Worm (Caenorhabditis elegans) whole organism, mixed stage, embryonic: ENCODE results near the gene tsp-1.

Experiments
- M03D4.4 ChIP-seq: sonication (generic microtip); optimal IDR thresholded peaks from 2 replicates; lab custom pipeline; 2017; ENCODE audit warnings: mild to moderate bottlenecking, missing genetic modification characterization, missing compliant biosample characterization
- bed-3 ChIP-seq: fragments of 200-800 bp; sonication (Bioruptor generic); optimal IDR thresholded peaks from 3 replicates; lab custom pipeline; 2018; ENCODE audit warnings: mild to moderate bottlenecking, missing genetic modification characterization, moderate library complexity, missing compliant biosample characterization
- blmp-1 ChIP-seq: fragments of 150-350 bp; optimal IDR thresholded peaks from 2 replicates; lab custom pipeline; 2014; ENCODE audit warnings: missing biosample characterization, missing genetic modification characterization
- ceh-39 ChIP-seq: fragments of 150-350 bp; optimal IDR thresholded peaks from 2 replicates; lab custom pipeline; 2014; ENCODE audit warnings: missing biosample characterization, missing genetic modification characterization
- ceh-83 ChIP-seq: fragments of 200-800 bp; sonication (Bioruptor generic); optimal IDR thresholded peaks from 2 replicates; lab custom pipeline; 2018; ENCODE audit warnings: mild to moderate bottlenecking, missing genetic modification characterization, missing compliant biosample characterization
- ces-1 ChIP-seq: fragments of 150-350 bp; optimal IDR thresholded peaks from 2 replicates; lab custom pipeline; 2014; ENCODE audit warnings: missing biosample characterization, missing genetic modification reagents, missing genetic modification characterization
- cnd-1 ChIP-seq: fragments of 200-800 bp; sonication (Bioruptor generic); optimal IDR thresholded peaks from 2 replicates; lab custom pipeline; 2018; ENCODE audit warnings: mild to moderate bottlenecking, missing genetic modification characterization, missing compliant biosample characterization
- elt-1 ChIP-seq: sonication (generic microtip); optimal IDR thresholded peaks from 2 replicates; lab custom pipeline; 2017; ENCODE audit warnings: missing genetic modification characterization, mild to moderate bottlenecking, missing compliant biosample characterization, antibody characterized with exemption, moderate library complexity, borderline replicate concordance; ENCODE audit not compliant: insufficient read depth
- elt-3 ChIP-seq: fragments of 150-350 bp; optimal IDR thresholded peaks from 2 replicates; lab custom pipeline; 2014; ENCODE audit warnings: missing biosample characterization, missing genetic modification characterization
- flh-1 ChIP-seq: fragments of 200-800 bp; sonication (Bioruptor generic); optimal IDR thresholded peaks from 2 replicates; lab custom pipeline; 2018; ENCODE audit warnings: mild to moderate bottlenecking, missing genetic modification characterization, moderate library complexity, missing compliant biosample characterization
- ham-2 ChIP-seq: fragments of 200-800 bp; sonication (Bioruptor generic); optimal IDR thresholded peaks from 2 replicates; lab custom pipeline; 2018; ENCODE audit warnings: mild to moderate bottlenecking, missing genetic modification characterization, missing compliant biosample characterization
- hlh-1 ChIP-seq: fragments of 150-350 bp; optimal IDR thresholded peaks from 2 replicates; lab custom pipeline; 2014; ENCODE audit warnings: missing biosample characterization, missing genetic modification reagents, missing genetic modification characterization
- lin-13 ChIP-seq: fragments of 150-350 bp; optimal IDR thresholded peaks from 2 replicates; lab custom pipeline; 2014; ENCODE audit warnings: missing biosample characterization, missing genetic modification characterization
- lin-32 ChIP-seq: fragments of 200-800 bp; sonication (Bioruptor generic); optimal IDR thresholded peaks from 2 replicates; lab custom pipeline; 2018; ENCODE audit warnings: mild to moderate bottlenecking, missing genetic modification characterization, missing compliant biosample characterization
- lsy-2 ChIP-seq: fragments of 150-350 bp; optimal IDR thresholded peaks from 2 replicates; lab custom pipeline; 2014; ENCODE audit warnings: missing biosample characterization, missing genetic modification characterization
- mab-5 ChIP-seq: fragments of 150-350 bp; optimal IDR thresholded peaks from 2 replicates; lab custom pipeline; 2014; ENCODE audit warnings: missing biosample characterization, missing genetic modification characterization
- mep-1 ChIP-seq: fragments of 150-350 bp; optimal IDR thresholded peaks from 2 replicates; lab custom pipeline; 2017; ENCODE audit warnings: missing biosample characterization, missing genetic modification reagents, missing genetic modification characterization, inconsistent platforms
- mls-2 ChIP-seq: sonication (generic microtip); optimal IDR thresholded peaks from 2 replicates; lab custom pipeline; 2016; ENCODE audit warnings: mild to moderate bottlenecking, missing genetic modification characterization, moderate library complexity, missing compliant biosample characterization
- nhr-12 ChIP-seq: fragments of 150-350 bp; optimal IDR thresholded peaks from 2 replicates; lab custom pipeline; 2014; ENCODE audit warnings: missing biosample characterization, missing genetic modification characterization
- nhr-2 ChIP-seq: fragments of 150-350 bp; optimal IDR thresholded peaks from 2 replicates; lab custom pipeline; 2014; ENCODE audit warnings: missing biosample characterization, missing genetic modification characterization
- nhr-237 ChIP-seq: fragments of 150-350 bp; optimal IDR thresholded peaks from 2 replicates; lab custom pipeline; 2014; ENCODE audit warnings: missing biosample characterization, missing genetic modification characterization
- nhr-28 ChIP-seq: fragments of 150-350 bp; optimal IDR thresholded peaks from 2 replicates; lab custom pipeline; 2014; ENCODE audit warnings: missing biosample characterization, missing genetic modification characterization
- pha-4 ChIP-seq: fragments of 150-350 bp; optimal IDR thresholded peaks from 2 replicates; lab custom pipeline; 2018; ENCODE audit warnings: missing biosample characterization, missing genetic modification reagents, missing genetic modification characterization
- sem-2 ChIP-seq: fragments of 200-800 bp; sonication (Bioruptor generic); optimal IDR thresholded peaks from 2 replicates; lab custom pipeline; 2018; ENCODE audit warnings: mild to moderate bottlenecking, missing genetic modification characterization, missing compliant biosample characterization
- snpc-4 ChIP-seq: fragments of 150-350 bp; optimal IDR thresholded peaks from 2 replicates; lab custom pipeline; 2014; ENCODE audit warnings: missing biosample characterization, missing genetic modification characterization
- sptf-1 ChIP-seq: sonication (generic microtip); optimal IDR thresholded peaks from 2 replicates; lab custom pipeline; 2017; ENCODE audit warnings: mild to moderate bottlenecking, missing genetic modification characterization, moderate library complexity, missing compliant biosample characterization
- tbx-8 ChIP-seq: fragments of 200-800 bp; sonication (Bioruptor generic); optimal IDR thresholded peaks from 2 replicates; lab custom pipeline; 2018; ENCODE audit warnings: mild to moderate bottlenecking, missing genetic modification characterization, moderate library complexity, missing compliant biosample characterization
- unc-120 ChIP-seq: sonication (generic microtip); optimal IDR thresholded peaks from 2 replicates; lab custom pipeline; 2017; ENCODE audit warnings: missing genetic modification characterization, missing compliant biosample characterization; ENCODE audit not compliant: poor library complexity, severe bottlenecking
- unc-39 ChIP-seq: fragments of 150-350 bp; optimal IDR thresholded peaks from 2 replicates; lab custom pipeline; 2014; ENCODE audit warnings: missing biosample characterization, missing genetic modification characterization
- unc-62 ChIP-seq: fragments of 150-350 bp; optimal IDR thresholded peaks from 2 replicates; lab custom pipeline; 2014; ENCODE audit warnings: missing biosample characterization, missing genetic modification reagents, missing genetic modification characterization
- zip-8 ChIP-seq: fragments of 150-350 bp; optimal IDR thresholded peaks from 2 replicates; lab custom pipeline; 2014; ENCODE audit warnings: missing biosample characterization, missing genetic modification characterization
- ztf-11 ChIP-seq: fragments of 150-350 bp; optimal IDR thresholded peaks from 2 replicates; lab custom pipeline; 2014; ENCODE audit warnings: missing biosample characterization, missing genetic modification characterization

Gene tsp-1

DNA sequence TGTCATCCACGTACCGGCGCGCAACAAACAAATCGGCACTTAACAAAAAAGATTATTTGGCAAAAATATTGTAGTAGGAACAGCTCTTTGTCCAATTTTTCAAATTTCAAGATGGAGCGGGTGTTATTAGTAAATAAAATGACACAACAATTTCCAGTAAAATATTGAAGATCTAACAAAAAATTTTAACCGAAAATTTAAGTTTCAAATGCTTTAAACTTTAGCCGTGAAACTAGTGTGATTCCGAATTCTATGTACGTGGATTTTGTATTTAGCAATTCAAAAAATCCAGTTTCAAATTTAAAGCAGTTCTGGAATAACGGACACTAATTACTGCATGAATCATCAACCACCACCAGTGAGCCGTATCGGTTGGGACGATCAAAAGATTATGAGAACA, 36.5 kb downstream of the tsp-1 start, which contains the start of gene snb-5:
Gene snb-5, plus strand, starts transcription at position 301 of the 400 bp plus-strand sequence.
- TF ChIP-seq lsy-2 (tag; lab: Kevin White, UChicago) (no peak), M03D4.4 (tag; lab: Kevin White, UChicago) (no peak), hlh-1 (tag; lab: Kevin White, UChicago) (no peak), mep-1 (tag; lab: Kevin White, UChicago) (no peak), ceh-39 (tag; lab: Kevin White, UChicago) (no peak), elt-3 (tag; lab: Kevin White, UChicago) (no peak), nhr-237 (tag; lab: Kevin White, UChicago) (no peak), elt-1 (tag; lab: Kevin White, UChicago) (no peak), sptf-1 (tag; lab: Kevin White, UChicago) (no peak), cnd-1 (tag; lab: Kevin White, UChicago) (no peak), lin-13 (tag; lab: Kevin White, UChicago) (no peak), ces-1 (no peak), blmp-1 (tag; lab: Kevin White, UChicago) (no peak), lin-32 (no peak), unc-120 (no peak), unc-39 (tag; lab: Kevin White, UChicago) (no peak), nhr-28 (tag; lab: Kevin White, UChicago) (no peak), ztf-11 (tag; lab: Kevin White, UChicago) (no peak)

- TF ChIP-seq ceh-83 (GFP tag; lab: Kevin White, UChicago) (no peak), mab-5 (tag; lab: Kevin White, UChicago) (peak; percentile 21), flh-1 (GFP tag; lab: Kevin White, UChicago) (no peak), snpc-4 (tag; lab: Kevin White, UChicago) (no peak), ces-1 (peak; percentile 62), unc-120 (peak; percentile 83), elt-3 (tag; lab: Kevin White, UChicago) (no peak), nhr-2 (tag; lab: Kevin White, UChicago) (no peak), zip-8 (no peak), unc-62 (GFP tag; lab: Kevin White, UChicago) (peak; percentile 36), ham-2 (GFP tag; lab: Kevin White, UChicago) (no peak), hlh-1 (tag; lab: Kevin White, UChicago) (peak; percentile 58), mls-2 (tag; lab: Kevin White, UChicago) (no peak), tbx-8 (GFP tag; lab: Kevin White, UChicago) (no peak), blmp-1 (tag; lab: Kevin White, UChicago) (no peak), lin-13 (tag; lab: Kevin White, UChicago) (no peak), lsy-2 (tag; lab: Kevin White, UChicago) (no peak), ceh-39 (tag; lab: Kevin White, UChicago) (no peak), nhr-12 (tag; lab: Kevin White, UChicago) (no peak), nhr-237 (tag; lab: Kevin White, UChicago) (no peak)
- TF ChIP-seq, all 35 proteins: peak for 5
These were observed 37.5 kb downstream of the tsp-1 start for ce11 chrIII:8201760-8202159.

DNA sequence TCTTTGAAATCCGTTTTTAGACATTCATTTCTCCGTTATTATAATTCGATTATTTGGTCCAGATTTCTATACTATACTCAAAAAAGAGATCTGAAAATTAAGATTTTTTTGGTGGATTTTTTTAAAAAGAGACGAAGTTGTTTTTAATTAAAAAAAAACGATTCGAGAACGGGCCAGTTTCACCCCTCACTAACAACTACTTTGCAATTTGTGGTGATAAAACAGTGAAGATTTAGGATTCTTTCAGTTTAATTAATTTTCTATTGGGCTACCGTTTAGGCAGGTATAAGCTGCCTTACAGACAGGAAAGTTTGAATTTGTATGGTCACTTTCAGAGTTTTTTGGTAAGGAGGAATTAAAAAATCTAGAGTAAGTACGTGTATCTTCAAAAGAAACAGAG, 38.1 kb downstream of the tsp-1 start, which contains the start of gene unc-36:
Gene unc-36, minus strand, starts transcription at position 101 of the 400 bp plus-strand sequence.
- TF ChIP-seq mab-5 (tag; lab: Kevin White, UChicago) (no peak), blmp-1 (tag; lab: Kevin White, UChicago) (no peak), unc-120 (no peak), tbx-8 (GFP tag; lab: Kevin White, UChicago) (no peak), sem-2 (no peak), ceh-83 (GFP tag; lab: Kevin White, UChicago) (no peak), mls-2 (tag; lab: Kevin White, UChicago) (no peak), bed-3 (GFP tag; lab: Kevin White, UChicago) (no peak), ham-2 (GFP tag; lab: Kevin White, UChicago) (no peak), nhr-12 (tag; lab: Kevin White, UChicago) (no peak), nhr-28 (tag; lab: Kevin White, UChicago) (no peak), pha-4 (tag; lab: Kevin White, UChicago) (no peak), ztf-11 (tag; lab: Kevin White, UChicago) (no peak), hlh-1 (tag; lab: Kevin White, UChicago) (no peak), nhr-237 (tag; lab: Kevin White, UChicago) (no peak), flh-1 (GFP tag; lab: Kevin White, UChicago) (no peak), M03D4.4 (tag; lab: Kevin White, UChicago) (no peak)

DNA sequence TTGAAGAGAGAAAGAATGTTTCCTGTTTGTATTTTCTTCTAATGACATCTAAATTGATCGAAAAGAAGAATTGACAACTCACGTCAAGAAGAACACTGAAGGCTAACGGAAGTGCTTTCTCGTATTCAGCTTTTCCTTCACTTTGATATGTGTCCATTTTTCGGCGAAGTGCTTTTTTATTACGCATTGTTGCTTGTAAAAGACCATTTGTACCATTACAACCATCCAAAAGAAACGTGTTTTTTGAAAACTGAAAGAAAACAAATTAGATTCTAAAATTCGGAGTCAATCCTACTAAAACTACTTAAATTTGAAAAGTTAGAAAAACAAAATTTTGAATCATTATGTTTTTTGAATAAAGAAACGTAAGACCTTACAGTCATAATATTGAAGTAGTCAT, 40.2 kb downstream of the tsp-1 start:
- TF ChIP-seq elt-3 (tag; lab: Kevin White, UChicago) (no peak), lin-32 (no peak), unc-39 (tag; lab: Kevin White, UChicago) (no peak), elt-1 (tag; lab: Kevin White, UChicago) (no peak), hlh-1 (tag; lab: Kevin White, UChicago) (no peak), snpc-4 (tag; lab: Kevin White, UChicago) (no peak), sem-2 (no peak), cnd-1 (tag; lab: Kevin White, UChicago) (no peak), M03D4.4 (tag; lab: Kevin White, UChicago) (no peak), lin-13 (tag; lab: Kevin White, UChicago) (no peak), sptf-1 (tag; lab: Kevin White, UChicago) (no peak)
